Worm (Caenorhabditis elegans): Measurements from ENCODE around the gene Y54G2A.45.

ce11 chrIV:2832587-2832986 lies 26.9 kb downstream of the Y54G2A.45 start, which contains the start of the genes Y54G2A.48 and pudl-1:
- TF ChIP-seq sptf-1 (tag; optimal IDR thresholded peaks at IDR 0.05) (no peak), snpc-4 (tag; optimal IDR thresholded peaks at IDR 0.05) (no peak), ztf-11 (tag; optimal IDR thresholded peaks at IDR 0.05) (no peak), elt-3 (tag; optimal IDR thresholded peaks at IDR 0.05) (no peak), nhr-76 (tag; optimal IDR thresholded peaks at IDR 0.05) (no peak), unc-39 (tag; optimal IDR thresholded peaks at IDR 0.05) (no peak), lin-13 (tag; optimal IDR thresholded peaks at IDR 0.05) (no peak), nhr-12 (tag; optimal IDR thresholded peaks at IDR 0.05) (no peak)

All from whole organism, mixed stage, embryonic.